Worm (Caenorhabditis elegans): ENCODE data around the gene ZK1098.3.

The ZK1098.3 gene

ce11 chrIII:9546016-9546659 lies 7.6 kb upstream of the ZK1098.3 start, which contains the start of gene unc-16 (continued):
- TF ChIP-seq elt-2 (tag; optimal IDR thresholded peaks at IDR 0.05) (peak; percentile 72), nhr-28 (tag; optimal IDR thresholded peaks at IDR 0.05) (no peak), ztf-11 (tag; optimal IDR thresholded peaks at IDR 0.05) (no peak), eor-1 (tag; optimal IDR thresholded peaks at IDR 0.05) (peak in 1 of 2 experiments; percentile 13), ceh-16 (tag; optimal IDR thresholded peaks at IDR 0.05) (no peak), elt-1 (tag; optimal IDR thresholded peaks at IDR 0.05) (no peak), nhr-23 (tag; optimal IDR thresholded peaks at IDR 0.05) (peak; percentile 63), unc-39 (tag; optimal IDR thresholded peaks at IDR 0.05) (no peak), fos-1 (tag; optimal IDR thresholded peaks at IDR 0.05) (no peak)

- TF ChIP-seq pha-4 (tag; optimal IDR thresholded peaks at IDR 0.05): no peak
- no peak for TF ChIP-seq nhr-25 (tag; optimal IDR thresholded peaks at IDR 0.05)
- TF ChIP-seq mml-1 (tag; optimal IDR thresholded peaks at IDR 0.05): no peak
- TF ChIP-seq ztf-4 (tag; optimal IDR thresholded peaks at IDR 0.05): no peak
- no peak for TF ChIP-seq fos-1 (tag; optimal IDR thresholded peaks at IDR 0.05)
- TF ChIP-seq nhr-23 (tag; optimal IDR thresholded peaks at IDR 0.05): no peak
- no peak for TF ChIP-seq nhr-76 (tag; optimal IDR thresholded peaks at IDR 0.05)
- TF ChIP-seq nfya-1 (tag; optimal IDR thresholded peaks at IDR 0.05; ENCODE audit: insufficient read depth): no peak
- TF ChIP-seq egl-5 (tag; optimal IDR thresholded peaks at IDR 0.05): no peak
- no peak for TF ChIP-seq elt-3 (tag; optimal IDR thresholded peaks at IDR 0.05)
- TF ChIP-seq zag-1 (tag; optimal IDR thresholded peaks at IDR 0.05): no peak
- no peak for TF ChIP-seq ceh-28 (tag; optimal IDR thresholded peaks at IDR 0.05)
- TF ChIP-seq aly-2 (tag; optimal IDR thresholded peaks at IDR 0.05): no peak
- no peak for TF ChIP-seq nhr-237 (tag; optimal IDR thresholded peaks at IDR 0.05)
- TF ChIP-seq eor-1 (tag; optimal IDR thresholded peaks at IDR 0.05): no peak
- no peak for TF ChIP-seq nhr-11 (tag; optimal IDR thresholded peaks at IDR 0.05)
- TF ChIP-seq mdl-1 (tag; optimal IDR thresholded peaks at IDR 0.05): no peak
- TF ChIP-seq lin-15B (tag; optimal IDR thresholded peaks at IDR 0.05): no peak
- TF ChIP-seq ceh-82 (tag; optimal IDR thresholded peaks at IDR 0.05): no peak
- no peak for TF ChIP-seq unc-62 (GFP tag; optimal IDR thresholded peaks at IDR 0.05)
Measured at ce11 chrIII:9544820-9545219, 6.3 kb upstream of the ZK1098.3 start, which contains the start of gene ZK1098.12. Gene ZK1098.12 (plus strand): TSS chrIII:9545120.

ce11 chrIII:9544125-9544524 lies 5.6 kb upstream of the ZK1098.3 start, which contains the start of gene ZK1098.9:
Gene ZK1098.9 (plus strand): TSS chrIII:9544425.
- no peak for TF ChIP-seq nhr-28 (tag; optimal IDR thresholded peaks at IDR 0.05)
- TF ChIP-seq ztf-4 (tag; optimal IDR thresholded peaks at IDR 0.05): no peak
- TF ChIP-seq elt-3 (tag; optimal IDR thresholded peaks at IDR 0.05): no peak
- no peak for TF ChIP-seq ceh-16 (tag; optimal IDR thresholded peaks at IDR 0.05)
- TF ChIP-seq sea-2 (GFP tag; optimal IDR thresholded peaks at IDR 0.05): no peak
- no peak for TF ChIP-seq pqm-1 (tag; optimal IDR thresholded peaks at IDR 0.05)
- TF ChIP-seq nhr-76 (tag; optimal IDR thresholded peaks at IDR 0.05): no peak
- TF ChIP-seq ceh-82 (tag; optimal IDR thresholded peaks at IDR 0.05): no peak
- TF ChIP-seq ztf-11 (tag; optimal IDR thresholded peaks at IDR 0.05): no peak
- TF ChIP-seq fkh-2 (tag; optimal IDR thresholded peaks at IDR 0.05): no peak
- no peak for TF ChIP-seq nhr-67 (tag; optimal IDR thresholded peaks at IDR 0.05)
- no peak for TF ChIP-seq fkh-10 (GFP tag; optimal IDR thresholded peaks at IDR 0.05)
- no peak for TF ChIP-seq lsy-12 (tag; optimal IDR thresholded peaks at IDR 0.05)
- TF ChIP-seq hmg-11 (tag; optimal IDR thresholded peaks at IDR 0.05): no peak
- no peak for TF ChIP-seq pha-4 (tag; optimal IDR thresholded peaks at IDR 0.05)
- TF ChIP-seq aly-2 (tag; optimal IDR thresholded peaks at IDR 0.05): no peak

ce11 chrIII:9542816-9543215 lies 4.3 kb upstream of the ZK1098.3 start, which contains the start of gene eif-2Balpha:
Gene eif-2Balpha (plus strand): TSS chrIII:9543119.
- no peak for TF ChIP-seq ama-1 (optimal IDR thresholded peaks at IDR 0.05)
- peak; percentile 32 for TF ChIP-seq nfya-1 (tag; optimal IDR thresholded peaks at IDR 0.05; ENCODE audit: insufficient read depth)
- peak; percentile 26 for TF ChIP-seq nhr-23 (tag; optimal IDR thresholded peaks at IDR 0.05)
- TF ChIP-seq ceh-82 (tag; optimal IDR thresholded peaks at IDR 0.05): no peak
- TF ChIP-seq ztf-11 (tag; optimal IDR thresholded peaks at IDR 0.05): no peak
- TF ChIP-seq hmg-11 (tag; optimal IDR thresholded peaks at IDR 0.05): peak; percentile 6
- no peak for TF ChIP-seq lsy-12 (tag; optimal IDR thresholded peaks at IDR 0.05)
- peak; percentile 86 for TF ChIP-seq pha-4 (tag; optimal IDR thresholded peaks at IDR 0.05)
- TF ChIP-seq snpc-4 (tag; optimal IDR thresholded peaks at IDR 0.05): peak; percentile 8
- peak; percentile 58 for TF ChIP-seq lin-15B (tag; optimal IDR thresholded peaks at IDR 0.05)
- no peak for TF ChIP-seq nhr-11 (tag; optimal IDR thresholded peaks at IDR 0.05)
- no peak for TF ChIP-seq R02D3.7 (tag; optimal IDR thresholded peaks at IDR 0.05)
- no peak for TF ChIP-seq nhr-28 (tag; optimal IDR thresholded peaks at IDR 0.05)
- no peak for TF ChIP-seq zag-1 (tag; optimal IDR thresholded peaks at IDR 0.05)
- no peak for TF ChIP-seq nhr-25 (tag; optimal IDR thresholded peaks at IDR 0.05)
- no peak for TF ChIP-seq nhr-77 (tag; optimal IDR thresholded peaks at IDR 0.05)
- TF ChIP-seq mml-1 (tag; optimal IDR thresholded peaks at IDR 0.05): no peak
- peak; percentile 9 for TF ChIP-seq elt-2 (tag; optimal IDR thresholded peaks at IDR 0.05)

Data from whole organism, L3 larva.